Fruit fly (Drosophila melanogaster) whole organism, pupa: Measurements from ENCODE around the gene CG9593.

Experiments
- CG10348 ChIP-seq: fragments of 200-800 bp; sonication (Bioruptor generic); IDR thresholded peaks from 2 replicates; pipeline ENCODE4 v1.3.6; 2022; ENCODE audit warnings: missing biosample characterization, missing genetic modification characterization
- CG12605 ChIP-seq: fragments of 200-800 bp; sonication (Bioruptor generic); IDR thresholded peaks from 2 replicates; pipeline ENCODE4 v1.3.6; 2022; ENCODE audit warnings: missing biosample characterization, missing genetic modification characterization
- CG13204 ChIP-seq: fragments of 200-800 bp; sonication (Bioruptor generic); optimal IDR thresholded peaks from 2 replicates; lab custom pipeline; 2018; ENCODE audit warnings: missing biosample characterization, mild to moderate bottlenecking, missing genetic modification characterization, moderate library complexity
- CG14655 ChIP-seq: fragments of 200-800 bp; sonication (Bioruptor generic); optimal IDR thresholded peaks from 3 replicates; lab custom pipeline; 2017; ENCODE audit warnings: mild to moderate bottlenecking, missing biosample characterization, missing genetic modification reagents, missing genetic modification characterization
- CG15710 ChIP-seq: fragments of 200-800 bp; sonication (Bioruptor generic); optimal IDR thresholded peaks from 2 replicates; lab custom pipeline; 2018; ENCODE audit warnings: missing biosample characterization, mild to moderate bottlenecking, missing genetic modification characterization, moderate library complexity
- CG17806 ChIP-seq: fragments of 200-800 bp; sonication (Bioruptor generic); optimal IDR thresholded peaks from 2 replicates; lab custom pipeline; 2018; ENCODE audit warnings: missing biosample characterization, mild to moderate bottlenecking, missing genetic modification characterization, moderate library complexity
- CG32121 ChIP-seq: fragments of 200-800 bp; sonication (Bioruptor generic); IDR thresholded peaks from 2 replicates; pipeline ENCODE4 v1.3.6; 2022; ENCODE audit warnings: missing biosample characterization, missing genetic modification characterization
- CG34367 ChIP-seq: fragments of 200-800 bp; sonication (Bioruptor generic); optimal IDR thresholded peaks from 2 replicates; lab custom pipeline; 2018; ENCODE audit warnings: missing biosample characterization, mild to moderate bottlenecking, missing genetic modification characterization
- CG4496 ChIP-seq: fragments of 200-800 bp; sonication (Bioruptor generic); IDR thresholded peaks from 3 replicates; pipeline ENCODE4 v1.3.6; 2022; ENCODE audit warnings: missing biosample characterization, missing genetic modification characterization
- CG8159 ChIP-seq: fragments of 200-800 bp; sonication (Bioruptor generic); optimal IDR thresholded peaks from 3 replicates; lab custom pipeline; 2018; ENCODE audit warnings: missing biosample characterization, mild to moderate bottlenecking, missing genetic modification characterization, moderate library complexity
- CG8301 ChIP-seq: fragments of 200-800 bp; sonication (Bioruptor generic); optimal IDR thresholded peaks from 2 replicates; lab custom pipeline; 2018; ENCODE audit warnings: missing biosample characterization, mild to moderate bottlenecking, missing genetic modification characterization
- CG9948 ChIP-seq: fragments of 200-800 bp; sonication (Bioruptor generic); optimal IDR thresholded peaks from 2 replicates; lab custom pipeline; 2018; ENCODE audit warnings: missing biosample characterization, mild to moderate bottlenecking, missing genetic modification characterization, moderate library complexity
- D1 ChIP-seq: fragments of 200-800 bp; sonication (Bioruptor generic); optimal IDR thresholded peaks from 2 replicates; lab custom pipeline; 2018; ENCODE audit warnings: missing biosample characterization, mild to moderate bottlenecking, missing genetic modification characterization, moderate library complexity
- EcR ChIP-seq: fragments of 200-800 bp; sonication (Bioruptor generic); optimal IDR thresholded peaks from 3 replicates; lab custom pipeline; 2019; ENCODE audit warnings: missing biosample characterization, missing genetic modification characterization, mild to moderate bottlenecking, moderate library complexity, missing genetic modification reagents
- Ets98B ChIP-seq: fragments of 200-800 bp; sonication (Bioruptor generic); IDR thresholded peaks from 2 replicates; pipeline ENCODE4 v1.3.6; 2022; ENCODE audit warnings: missing biosample characterization, missing genetic modification characterization
- Pif1A ChIP-seq: fragments of 200-800 bp; sonication (Bioruptor generic); optimal IDR thresholded peaks from 3 replicates; lab custom pipeline; 2016; ENCODE audit warnings: missing biosample characterization, missing genetic modification characterization
- Pif1B ChIP-seq: fragments of 200-800 bp; sonication (Bioruptor generic); optimal IDR thresholded peaks from 3 replicates; lab custom pipeline; 2016; ENCODE audit warnings: missing biosample characterization, missing genetic modification characterization
- Snoo ChIP-seq: fragments of 200-800 bp; sonication (Bioruptor generic); optimal IDR thresholded peaks from 3 replicates; lab custom pipeline; 2017; ENCODE audit warnings: missing biosample characterization, mild to moderate bottlenecking, missing genetic modification characterization, inconsistent platforms
- fd96Ca ChIP-seq: fragments of 200-800 bp; sonication (Bioruptor generic); IDR thresholded peaks from 3 replicates; pipeline ENCODE4 v1.3.6; 2022; ENCODE audit warnings: missing biosample characterization, missing genetic modification characterization
- gl ChIP-seq: fragments of 200-800 bp; sonication (Bioruptor generic); optimal IDR thresholded peaks from 2 replicates; lab custom pipeline; 2018; ENCODE audit warnings: missing biosample characterization, mild to moderate bottlenecking, missing genetic modification characterization
- rn ChIP-seq: fragments of 200-800 bp; sonication (Bioruptor generic); IDR thresholded peaks from 2 replicates; pipeline ENCODE4 v1.3.6; 2022; ENCODE audit warnings: missing biosample characterization, missing genetic modification characterization

The CG9593 gene

DNA sequence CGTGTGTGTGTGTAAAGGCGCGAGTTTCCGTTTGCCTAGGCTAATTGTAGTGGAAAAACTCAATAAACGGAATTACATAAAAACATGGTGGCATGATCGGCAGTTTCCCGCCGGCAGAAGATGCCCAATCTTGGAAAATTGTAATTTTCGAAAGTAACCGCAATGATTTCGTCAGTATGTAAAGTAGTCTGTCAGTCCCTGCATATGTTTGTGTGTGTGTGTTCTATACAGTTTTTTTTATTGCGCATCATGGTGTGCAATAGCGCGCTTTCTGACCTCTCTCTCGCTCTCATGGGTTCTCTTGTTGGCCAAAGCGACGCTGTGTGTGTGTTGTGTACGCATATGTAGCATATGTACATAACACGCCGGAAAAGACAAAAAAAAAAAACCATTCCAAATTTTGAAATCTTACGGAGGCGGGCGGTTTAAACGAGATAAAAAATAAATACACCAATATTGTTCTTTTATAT, 7.8 kb upstream of the CG9593 start:
- peak; percentile 45; the same call in 1 of the 3 replicates for TF ChIP-seq fd96Ca
- TF ChIP-seq CG4496 (GFP tag; lab: Robert Waterston, UW): peak; percentile 70; the same call in 2 of the 3 replicates
- TF ChIP-seq CG10348 (GFP tag; lab: Robert Waterston, UW): no peak
- no peak; the same call in none of the 2 replicates for TF ChIP-seq CG32121
- TF ChIP-seq CG9948 (tag; lab: Kevin White, UChicago): no peak
- no peak for TF ChIP-seq Pif1A (GFP tag; lab: Kevin White, UChicago)
- TF ChIP-seq CG8301 (tag; lab: Kevin White, UChicago): peak; percentile 32
- TF ChIP-seq CG15710: peak; percentile 21
- no peak for TF ChIP-seq rn (GFP tag; lab: Robert Waterston, UW)
- TF ChIP-seq D1: no peak
- TF ChIP-seq CG13204: peak; percentile 17
- TF ChIP-seq gl (tag; lab: Kevin White, UChicago): peak; percentile 23
- TF ChIP-seq Pif1B (GFP tag; lab: Kevin White, UChicago): peak; percentile 42
- peak; percentile 32 for TF ChIP-seq CG34367 (tag; lab: Kevin White, UChicago)
- no peak for TF ChIP-seq CG12605 (GFP tag; lab: Robert Waterston, UW)
- TF ChIP-seq CG14655: no peak
- no peak for TF ChIP-seq EcR
- no peak for TF ChIP-seq CG8159 (tag; lab: Kevin White, UChicago)
- no peak for TF ChIP-seq Snoo (tag; lab: Kevin White, UChicago)
- TF ChIP-seq Ets98B (GFP tag; lab: Robert Waterston, UW): peak; percentile 28; the same call in 1 of the 2 replicates
- TF ChIP-seq CG17806 (tag; lab: Kevin White, UChicago): no peak

DNA sequence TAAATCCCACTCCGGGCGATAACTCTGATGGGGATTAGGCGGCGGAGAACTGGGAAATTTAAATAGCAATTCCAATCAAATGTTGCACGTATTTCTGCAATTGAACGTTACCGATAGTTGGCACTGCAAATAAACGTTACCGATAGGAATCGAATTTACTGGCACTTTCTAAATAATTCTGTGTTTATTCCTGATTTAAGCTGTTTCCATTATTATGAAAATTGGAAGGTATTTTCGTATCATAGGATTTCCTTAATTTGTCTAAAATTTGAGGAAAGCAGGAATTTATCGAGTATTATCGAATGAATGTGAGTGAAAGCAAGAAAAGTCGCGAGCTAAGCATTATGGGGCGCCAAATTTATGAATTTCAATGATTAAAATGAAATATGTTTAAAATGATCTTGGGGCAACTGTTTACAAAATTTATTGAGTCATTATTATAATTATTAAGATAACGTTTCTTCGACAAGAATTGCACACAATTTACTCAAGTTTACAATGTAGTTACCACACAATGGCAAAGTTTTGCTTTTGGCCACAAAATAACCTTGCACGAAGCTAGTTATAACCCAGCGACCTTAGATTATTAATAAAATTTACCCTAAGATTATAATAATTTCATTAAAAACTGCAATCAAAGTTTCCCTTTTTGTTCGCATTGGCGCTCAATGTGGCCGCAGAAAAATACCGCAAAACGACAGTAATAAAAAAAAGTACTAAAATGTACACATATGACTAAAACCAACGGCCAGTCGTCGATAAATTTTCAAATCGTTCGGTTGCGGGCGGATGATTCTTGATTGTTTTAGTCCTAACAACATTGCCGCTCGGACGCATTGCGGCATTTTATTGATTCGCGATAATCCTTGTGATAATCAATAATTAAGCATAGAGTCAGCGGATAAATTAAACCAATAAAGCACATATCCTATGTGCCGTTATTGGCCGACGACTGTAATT, 1.7 kb downstream of the CG9593 start, which contains the start of gene alpha-Man-IIb:
alpha-Man-IIb (plus strand) TSS at position 747 of the 960 bp plus-strand sequence.
- TF ChIP-seq CG15710 (no peak), CG4496 (GFP tag; lab: Robert Waterston, UW) (0 out of 3 replicates have a peak, but pooled peaks have one; percentile 40), Ets98B (GFP tag; lab: Robert Waterston, UW) (peak; percentile 19; the same call in 1 of the 2 replicates)

DNA sequence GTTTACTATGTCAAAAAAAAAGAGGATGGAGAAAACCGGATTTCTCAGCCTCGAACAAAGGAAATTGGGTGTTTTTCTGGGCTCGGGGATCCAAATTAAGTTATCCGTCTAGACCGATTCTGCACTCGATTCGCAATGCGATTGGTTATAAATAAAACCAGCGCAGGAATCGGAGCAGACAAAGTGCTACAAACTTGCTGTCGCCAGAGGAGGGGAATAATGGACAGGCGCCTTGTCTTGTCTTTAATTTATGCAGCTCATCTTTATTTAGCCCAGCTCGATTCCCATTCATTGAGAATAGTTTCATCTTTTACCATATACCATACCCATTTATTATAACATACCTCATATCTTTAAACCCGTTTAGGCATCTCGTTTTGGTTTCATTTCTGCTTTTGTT, 2.6 kb downstream of the CG9593 start:
- TF ChIP-seq CG34367 (tag; lab: Kevin White, UChicago) (no peak), Pif1B (GFP tag; lab: Kevin White, UChicago) (no peak), CG32121 (no peak), D1 (no peak), gl (tag; lab: Kevin White, UChicago) (no peak), CG14655 (no peak), Ets98B (GFP tag; lab: Robert Waterston, UW) (no peak), rn (GFP tag; lab: Robert Waterston, UW) (no peak), fd96Ca (no peak), CG17806 (tag; lab: Kevin White, UChicago) (no peak), CG15710 (no peak), CG9948 (tag; lab: Kevin White, UChicago) (no peak), CG12605 (GFP tag; lab: Robert Waterston, UW) (no peak), CG4496 (GFP tag; lab: Robert Waterston, UW) (no peak)

DNA sequence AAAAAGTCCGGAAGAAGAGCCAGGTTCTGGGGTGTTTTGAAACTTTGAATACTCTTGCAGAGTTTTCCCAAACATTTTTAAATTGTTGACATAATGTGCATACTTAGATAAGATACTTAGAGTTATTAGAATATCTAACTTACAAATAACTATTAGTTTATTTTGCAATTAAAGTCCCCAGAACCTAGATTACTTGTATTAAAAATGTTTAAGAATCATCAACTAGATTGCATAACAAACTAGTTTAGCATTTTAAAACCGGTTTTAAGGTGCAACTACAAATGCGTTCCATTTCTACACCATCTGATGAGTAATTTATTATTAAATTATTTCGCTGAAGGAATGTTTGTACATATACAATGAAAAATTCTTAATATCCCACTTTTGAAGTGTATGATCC, 4.3 kb downstream of the CG9593 start:
- TF ChIP-seq CG10348 (GFP tag; lab: Robert Waterston, UW) (no peak), Pif1A (GFP tag; lab: Kevin White, UChicago) (no peak), CG34367 (tag; lab: Kevin White, UChicago) (no peak), CG17806 (tag; lab: Kevin White, UChicago) (no peak), CG15710 (no peak), CG4496 (GFP tag; lab: Robert Waterston, UW) (no peak), CG12605 (GFP tag; lab: Robert Waterston, UW) (no peak), D1 (no peak), CG8159 (tag; lab: Kevin White, UChicago) (peak; percentile 10), Ets98B (GFP tag; lab: Robert Waterston, UW) (no peak), CG13204 (no peak), CG32121 (no peak), EcR (no peak), rn (GFP tag; lab: Robert Waterston, UW) (no peak), gl (tag; lab: Kevin White, UChicago) (no peak), Snoo (tag; lab: Kevin White, UChicago) (peak; percentile 0), CG8301 (tag; lab: Kevin White, UChicago) (peak; percentile 52), CG9948 (tag; lab: Kevin White, UChicago) (no peak), Pif1B (GFP tag; lab: Kevin White, UChicago) (no peak), fd96Ca (no peak), CG14655 (no peak)

DNA sequence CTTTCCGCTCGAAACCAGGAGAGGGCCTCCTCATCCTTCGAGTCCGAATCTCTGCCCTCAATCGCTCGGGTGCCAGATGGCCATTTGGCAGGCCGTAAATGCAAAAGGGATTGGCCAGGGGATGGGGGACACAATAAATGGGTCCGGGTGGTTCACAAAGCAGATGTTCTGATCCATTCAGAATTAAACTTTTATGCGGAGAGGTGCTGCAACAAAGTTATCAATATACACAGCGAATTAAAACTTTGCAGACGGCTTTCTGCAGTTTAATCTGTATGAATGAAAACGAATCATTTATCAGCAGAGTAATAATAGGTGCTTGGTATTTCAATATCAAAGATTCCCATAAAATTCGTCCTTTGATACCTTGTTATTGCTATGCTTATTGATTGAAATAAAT, 5.2 kb downstream of the CG9593 start:
- TF ChIP-seq CG12605 (GFP tag; lab: Robert Waterston, UW) (no peak), CG32121 (no peak), CG8301 (tag; lab: Kevin White, UChicago) (no peak), Ets98B (GFP tag; lab: Robert Waterston, UW) (no peak), CG4496 (GFP tag; lab: Robert Waterston, UW) (no peak), Pif1A (GFP tag; lab: Kevin White, UChicago) (no peak), Snoo (tag; lab: Kevin White, UChicago) (peak; percentile 15)
- TF ChIP-seq, all 21 proteins: peak for 1
